Fruit fly (Drosophila melanogaster): Measurements from ENCODE around the gene pho.
A peak's percentile ranks its signal among the peaks of the same experiment; 100 is the strongest.

The pho gene

dm6 chr4:1147966-1148541 is 33.4 kb downstream of the pho start:
- peak; percentile 65 for TF ChIP-seq Dfd (GFP tag; optimal IDR thresholded peaks at IDR 0.05)
- no peak for TF ChIP-seq usp (GFP tag; optimal IDR thresholded peaks at IDR 0.05)

- TF ChIP-seq Mio (GFP tag; optimal IDR thresholded peaks at IDR 0.05) (no peak), psq (GFP tag; optimal IDR thresholded peaks at IDR 0.05) (no peak), sage (GFP tag; optimal IDR thresholded peaks at IDR 0.05) (no peak), Abd-B (GFP tag; optimal IDR thresholded peaks at IDR 0.05) (no peak), usp (GFP tag; optimal IDR thresholded peaks at IDR 0.05) (no peak), pan (optimal IDR thresholded peaks at IDR 0.05) (no peak), Dfd (GFP tag; optimal IDR thresholded peaks at IDR 0.05) (no peak), tai (GFP tag; optimal IDR thresholded peaks at IDR 0.05) (no peak), N (GFP tag; optimal IDR thresholded peaks at IDR 0.05) (no peak), br (GFP tag; optimal IDR thresholded peaks at IDR 0.05) (no peak), Dif (GFP tag; optimal IDR thresholded peaks at IDR 0.05; ENCODE audit: partially characterized antibody) (no peak), CG9705 (GFP tag; optimal IDR thresholded peaks at IDR 0.05) (no peak), woc (GFP tag; optimal IDR thresholded peaks at IDR 0.05) (no peak), Vsx2 (GFP tag; optimal IDR thresholded peaks at IDR 0.05; ENCODE audit: partially characterized antibody) (no peak), CG32264 (GFP tag; optimal IDR thresholded peaks at IDR 0.05) (no peak), fru (GFP tag; optimal IDR thresholded peaks at IDR 0.05) (no peak), rgr (GFP tag; optimal IDR thresholded peaks at IDR 0.05) (no peak), Rel (GFP tag; optimal IDR thresholded peaks at IDR 0.05) (no peak), Rel (tag; optimal IDR thresholded peaks at IDR 0.05) (no peak), HLH106 (tag; optimal IDR thresholded peaks at IDR 0.05) (no peak)
Observed at dm6 chr4:1147166-1147565, 34.3 kb downstream of the pho start, which contains the start of gene Kif3C. Gene Kif3C (plus strand): TSS chr4:1147466.

DNA sequence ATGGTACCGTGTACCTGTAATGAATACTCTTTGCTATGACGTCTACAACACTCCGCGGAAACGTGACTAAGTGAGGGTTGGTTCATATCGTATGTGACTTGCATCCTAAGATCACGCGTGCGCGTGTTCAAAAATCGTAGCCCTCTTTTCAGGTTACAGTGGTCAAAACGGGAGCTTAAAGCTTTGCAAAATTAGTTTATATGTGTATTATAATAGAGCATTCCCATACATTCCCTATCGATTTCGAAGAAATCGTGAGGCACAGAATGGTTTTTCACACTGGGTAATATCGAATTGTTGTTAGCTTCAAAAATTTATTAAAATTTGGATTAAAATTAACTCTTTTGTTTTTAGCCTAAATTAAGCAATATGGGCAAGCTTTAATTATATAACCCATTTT is 35.0 kb downstream of the pho start:
- no peak for TF ChIP-seq br (GFP tag; optimal IDR thresholded peaks at IDR 0.05)
- peak; percentile 6 for TF ChIP-seq woc (GFP tag; optimal IDR thresholded peaks at IDR 0.05)
- no peak for TF ChIP-seq OdsH (GFP tag; optimal IDR thresholded peaks at IDR 0.05)
- TF ChIP-seq N (GFP tag; optimal IDR thresholded peaks at IDR 0.05): peak; percentile 13
- TF ChIP-seq ey (GFP tag; optimal IDR thresholded peaks at IDR 0.05): no peak
- no peak for TF ChIP-seq GATAd (GFP tag; optimal IDR thresholded peaks at IDR 0.05)
- no peak for TF ChIP-seq dl (GFP tag; optimal IDR thresholded peaks at IDR 0.05; ENCODE audit: insufficient read depth in 1 of 2, partially characterized antibody in 2 of 2)
- TF ChIP-seq brk (GFP tag; optimal IDR thresholded peaks at IDR 0.05): no peak
- no peak for TF ChIP-seq h (GFP tag; optimal IDR thresholded peaks at IDR 0.05)
- no peak for TF ChIP-seq Hnf4 (GFP tag; optimal IDR thresholded peaks at IDR 0.05)
- peak; percentile 13 for TF ChIP-seq sage (GFP tag; optimal IDR thresholded peaks at IDR 0.05)
- no peak for TF ChIP-seq CG9705 (GFP tag; optimal IDR thresholded peaks at IDR 0.05)
- TF ChIP-seq Abd-B (GFP tag; optimal IDR thresholded peaks at IDR 0.05): no peak
- TF ChIP-seq Myc (optimal IDR thresholded peaks at IDR 0.05): no peak
- no peak for TF ChIP-seq Sp1 (GFP tag; optimal IDR thresholded peaks at IDR 0.05)
- no peak for TF ChIP-seq HLH106 (tag; optimal IDR thresholded peaks at IDR 0.05)
- no peak for TF ChIP-seq fru (GFP tag; optimal IDR thresholded peaks at IDR 0.05)
- no peak for TF ChIP-seq pan (optimal IDR thresholded peaks at IDR 0.05)
- no peak for TF ChIP-seq rgr (GFP tag; optimal IDR thresholded peaks at IDR 0.05)
- no peak for TF ChIP-seq CG32264 (GFP tag; optimal IDR thresholded peaks at IDR 0.05)

DNA sequence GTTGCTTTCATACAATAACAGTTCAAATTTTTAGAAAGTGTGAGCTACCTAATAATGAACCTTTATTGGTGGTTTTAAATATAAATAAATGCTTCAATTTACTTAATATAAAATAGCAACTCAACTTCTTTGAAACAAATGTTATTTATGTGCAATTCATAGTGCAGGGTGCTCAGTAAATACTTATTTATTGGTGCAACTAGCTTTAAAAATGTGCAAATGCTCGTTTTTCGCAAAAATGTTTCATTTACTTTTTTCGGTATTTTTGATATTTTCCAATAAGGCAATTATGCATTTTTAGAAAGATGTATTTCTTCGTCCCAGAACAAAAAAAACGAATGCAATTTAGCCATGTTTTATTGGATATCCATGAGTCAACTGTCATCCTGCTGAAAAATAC is 36.7 kb downstream of the pho start:
- TF ChIP-seq GATAd (GFP tag; optimal IDR thresholded peaks at IDR 0.05): no peak
- TF ChIP-seq foxo (GFP tag; optimal IDR thresholded peaks at IDR 0.05): no peak
- no peak for TF ChIP-seq Sp1 (GFP tag; optimal IDR thresholded peaks at IDR 0.05)
- no peak for TF ChIP-seq dsf (GFP tag; optimal IDR thresholded peaks at IDR 0.05; ENCODE audit: borderline replicate concordance)
- no peak for TF ChIP-seq Hr83 (GFP tag; optimal IDR thresholded peaks at IDR 0.05; ENCODE audit: poor library complexity, severe bottlenecking)
- TF ChIP-seq N (GFP tag; optimal IDR thresholded peaks at IDR 0.05): no peak
- TF ChIP-seq Hnf4 (GFP tag; optimal IDR thresholded peaks at IDR 0.05): no peak
- no peak for TF ChIP-seq Dif (GFP tag; optimal IDR thresholded peaks at IDR 0.05; ENCODE audit: partially characterized antibody)
- TF ChIP-seq jim (GFP tag; optimal IDR thresholded peaks at IDR 0.05): no peak
- no peak for TF ChIP-seq CrebA (GFP tag; optimal IDR thresholded peaks at IDR 0.05; ENCODE audit: borderline replicate concordance)
- TF ChIP-seq brk (GFP tag; optimal IDR thresholded peaks at IDR 0.05): no peak
- no peak for TF ChIP-seq Vsx2 (GFP tag; optimal IDR thresholded peaks at IDR 0.05; ENCODE audit: partially characterized antibody)
- no peak for TF ChIP-seq dl (GFP tag; optimal IDR thresholded peaks at IDR 0.05; ENCODE audit: insufficient read depth in 1 of 2, partially characterized antibody in 2 of 2)
- no peak for TF ChIP-seq Hr78 (GFP tag; optimal IDR thresholded peaks at IDR 0.05)
- TF ChIP-seq Mio (GFP tag; optimal IDR thresholded peaks at IDR 0.05): no peak
- TF ChIP-seq dmrt93B (GFP tag; optimal IDR thresholded peaks at IDR 0.05): no peak
- TF ChIP-seq psq (GFP tag; optimal IDR thresholded peaks at IDR 0.05): no peak
- no peak for TF ChIP-seq CG32264 (GFP tag; optimal IDR thresholded peaks at IDR 0.05)

Data from whole organism, wandering third instar larva.